Worm (Caenorhabditis elegans): Measurements from ENCODE around the gene B0507.5.

Gene B0507.5

DNA sequence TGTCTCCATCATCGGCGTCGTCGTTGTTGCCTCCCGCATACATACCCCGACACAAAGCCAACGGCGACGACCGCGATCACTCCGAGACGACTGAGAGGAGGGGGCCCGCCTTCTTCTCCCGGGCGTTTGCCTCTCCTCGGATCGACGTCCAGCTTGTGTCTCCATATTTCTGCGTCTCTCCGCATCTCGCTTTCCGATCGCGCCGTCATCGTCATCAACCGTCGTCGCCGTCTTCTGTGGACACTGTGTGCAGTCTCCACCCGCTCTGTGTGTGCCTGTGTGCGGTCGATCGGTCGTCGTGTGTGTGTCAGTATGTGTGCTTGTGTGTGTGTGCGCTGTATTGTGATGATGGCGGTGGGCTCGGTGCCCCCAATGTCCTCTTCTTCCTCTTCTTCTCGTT, 32.0 kb downstream of the B0507.5 start:
- TF ChIP-seq nhr-2 (tag; optimal IDR thresholded peaks at IDR 0.05) (no peak), ces-1 (GFP tag; optimal IDR thresholded peaks at IDR 0.05) (no peak), mls-2 (tag; optimal IDR thresholded peaks at IDR 0.05) (peak; percentile 46), ham-2 (GFP tag; optimal IDR thresholded peaks at IDR 0.05) (peak; percentile 96), elt-3 (tag; optimal IDR thresholded peaks at IDR 0.05) (no peak), ztf-11 (tag; optimal IDR thresholded peaks at IDR 0.05) (peak; percentile 91), unc-120 (tag; optimal IDR thresholded peaks at IDR 0.05; ENCODE audit: poor library complexity, severe bottlenecking) (peak; percentile 63), unc-62 (GFP tag; optimal IDR thresholded peaks at IDR 0.05) (peak; percentile 70), ceh-39 (tag; optimal IDR thresholded peaks at IDR 0.05) (peak; percentile 8), cnd-1 (tag; optimal IDR thresholded peaks at IDR 0.05) (peak; percentile 86), M03D4.4 (tag; optimal IDR thresholded peaks at IDR 0.05) (peak; percentile 73), ceh-83 (GFP tag; optimal IDR thresholded peaks at IDR 0.05) (peak; percentile 27), hlh-1 (tag; optimal IDR thresholded peaks at IDR 0.05) (peak; percentile 24), lin-13 (tag; optimal IDR thresholded peaks at IDR 0.05) (peak; percentile 11), ceh-43 (GFP tag; optimal IDR thresholded peaks at IDR 0.05) (no peak), mep-1 (tag; optimal IDR thresholded peaks at IDR 0.05) (peak; percentile 23), blmp-1 (tag; optimal IDR thresholded peaks at IDR 0.05) (no peak), drap-1 (GFP tag; optimal IDR thresholded peaks at IDR 0.05) (peak; percentile 64), pha-4 (tag; optimal IDR thresholded peaks at IDR 0.05) (peak; percentile 66), snpc-4 (tag; optimal IDR thresholded peaks at IDR 0.05) (no peak), lsy-2 (tag; optimal IDR thresholded peaks at IDR 0.05) (peak; percentile 6), sptf-1 (tag; optimal IDR thresholded peaks at IDR 0.05) (peak; percentile 77), tbx-8 (GFP tag; optimal IDR thresholded peaks at IDR 0.05) (peak; percentile 55)

DNA sequence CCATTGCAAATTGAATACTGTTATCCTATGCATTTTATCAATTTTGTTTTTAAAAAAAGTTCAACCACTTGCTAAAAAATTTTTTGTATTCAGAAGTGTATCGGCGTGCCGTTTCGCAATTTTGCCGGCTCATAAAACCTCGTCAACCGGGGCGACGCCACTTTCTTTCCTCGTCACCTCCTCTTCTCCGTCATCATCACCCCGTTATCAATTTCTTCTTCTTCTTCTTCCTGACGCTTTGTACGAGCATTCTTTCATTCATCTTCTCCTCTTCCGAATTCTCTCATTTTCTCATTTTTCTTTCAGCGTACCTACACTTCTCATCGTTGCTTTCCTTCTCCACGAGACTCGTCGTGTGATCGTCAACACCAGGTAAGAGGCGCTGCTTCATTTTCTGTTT, 32.8 kb downstream of the B0507.5 start, which contains the start of gene sup-37:
sup-37 (plus strand) TSS at position 301 of the 400 bp plus-strand sequence.
- TF ChIP-seq snpc-4 (tag; optimal IDR thresholded peaks at IDR 0.05) = no peak
- no peak for TF ChIP-seq ceh-83 (GFP tag; optimal IDR thresholded peaks at IDR 0.05)
- no peak for TF ChIP-seq elt-3 (tag; optimal IDR thresholded peaks at IDR 0.05)
- no peak for TF ChIP-seq mab-5 (tag; optimal IDR thresholded peaks at IDR 0.05)
- no peak for TF ChIP-seq pha-4 (tag; optimal IDR thresholded peaks at IDR 0.05)
- TF ChIP-seq nhr-28 (tag; optimal IDR thresholded peaks at IDR 0.05) = no peak
- no peak for TF ChIP-seq nhr-76 (tag; optimal IDR thresholded peaks at IDR 0.05)

DNA sequence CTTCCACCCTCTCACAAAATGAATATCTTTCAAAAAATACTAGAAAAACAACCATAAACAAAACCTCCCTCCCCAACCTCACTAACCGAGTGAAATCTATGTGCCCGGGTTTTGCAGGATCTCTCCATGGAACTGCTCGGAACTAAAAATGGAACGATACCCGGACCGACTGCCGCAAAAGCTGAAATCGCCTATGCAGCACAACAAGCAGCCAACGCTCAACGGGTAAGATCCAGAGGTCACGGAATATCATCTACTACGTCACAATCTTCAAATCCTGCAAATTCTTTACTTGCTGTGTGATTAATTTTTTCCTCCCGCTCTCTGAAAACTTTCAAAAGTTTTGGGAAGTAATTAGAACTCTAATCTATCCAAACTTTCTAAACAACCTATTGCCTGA, 35.9 kb downstream of the B0507.5 start:
- TF ChIP-seq bed-3 (GFP tag; optimal IDR thresholded peaks at IDR 0.05) = no peak

DNA sequence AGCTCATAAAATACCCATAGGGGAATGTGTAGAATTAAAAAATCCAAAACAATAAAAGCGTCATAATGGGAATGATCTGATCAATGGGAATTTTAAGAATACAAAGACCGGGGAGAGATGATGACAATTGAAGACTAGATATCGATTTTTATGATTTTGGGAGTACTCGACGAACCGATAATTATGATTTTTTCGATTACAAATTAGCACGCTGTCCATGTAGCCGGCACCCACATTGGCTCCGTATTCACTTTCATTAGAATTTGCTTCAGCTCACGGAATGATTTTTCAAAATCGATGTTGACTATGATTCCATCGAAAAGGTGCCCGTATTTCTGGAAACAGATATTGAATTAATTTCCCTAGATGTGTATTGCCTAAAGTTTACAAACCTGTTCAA, 39.3 kb downstream of the B0507.5 start:
- TF ChIP-seq blmp-1 (tag; optimal IDR thresholded peaks at IDR 0.05) (no peak), elt-3 (tag; optimal IDR thresholded peaks at IDR 0.05) (no peak), ztf-11 (tag; optimal IDR thresholded peaks at IDR 0.05) (no peak), cnd-1 (tag; optimal IDR thresholded peaks at IDR 0.05) (no peak), ces-1 (GFP tag; optimal IDR thresholded peaks at IDR 0.05) (no peak), lin-13 (tag; optimal IDR thresholded peaks at IDR 0.05) (no peak), lin-32 (GFP tag; optimal IDR thresholded peaks at IDR 0.05) (no peak)

DNA sequence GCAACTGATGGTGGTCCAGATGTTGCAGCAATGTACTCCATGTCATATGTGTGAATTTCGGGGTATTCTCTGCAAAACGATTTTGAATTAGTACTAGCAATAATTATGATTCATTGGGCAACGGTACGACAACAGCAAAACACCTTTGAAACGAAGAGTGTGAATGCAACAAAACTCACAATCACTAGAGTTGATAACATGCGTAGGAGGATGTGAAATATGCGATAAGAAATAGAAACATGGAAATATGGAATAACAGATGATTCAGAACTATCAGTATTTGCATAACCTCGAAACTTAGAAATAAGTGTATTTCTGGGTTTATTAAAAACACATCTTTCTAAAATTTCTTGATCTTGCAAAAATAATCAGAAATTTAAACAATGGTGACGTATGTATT, 42.0 kb downstream of the B0507.5 start:
- TF ChIP-seq flh-1 (GFP tag; optimal IDR thresholded peaks at IDR 0.05) = no peak
- no peak for TF ChIP-seq zip-8 (tag; optimal IDR thresholded peaks at IDR 0.05)
- TF ChIP-seq ceh-83 (GFP tag; optimal IDR thresholded peaks at IDR 0.05) = no peak
- no peak for TF ChIP-seq blmp-1 (tag; optimal IDR thresholded peaks at IDR 0.05)
- no peak for TF ChIP-seq sem-2 (GFP tag; optimal IDR thresholded peaks at IDR 0.05)
- no peak for TF ChIP-seq sptf-1 (tag; optimal IDR thresholded peaks at IDR 0.05)
- no peak for TF ChIP-seq hlh-1 (tag; optimal IDR thresholded peaks at IDR 0.05)
- no peak for TF ChIP-seq ham-2 (GFP tag; optimal IDR thresholded peaks at IDR 0.05)
- no peak for TF ChIP-seq ceh-39 (tag; optimal IDR thresholded peaks at IDR 0.05)
- TF ChIP-seq mab-5 (tag; optimal IDR thresholded peaks at IDR 0.05) = no peak
- TF ChIP-seq nhr-76 (tag; optimal IDR thresholded peaks at IDR 0.05) = no peak
- no peak for TF ChIP-seq drap-1 (GFP tag; optimal IDR thresholded peaks at IDR 0.05)
- TF ChIP-seq mls-2 (tag; optimal IDR thresholded peaks at IDR 0.05) = no peak
- TF ChIP-seq ceh-43 (GFP tag; optimal IDR thresholded peaks at IDR 0.05) = no peak
- no peak for TF ChIP-seq M03D4.4 (tag; optimal IDR thresholded peaks at IDR 0.05)
- no peak for TF ChIP-seq elt-3 (tag; optimal IDR thresholded peaks at IDR 0.05)
